Fruit fly (Drosophila melanogaster) whole organism, adult: ENCODE measurements around the gene CG3097.

Experiments used
- CG11617 ChIP-seq: fragments of 200-800 bp; sonication (Bioruptor generic); optimal IDR thresholded peaks from 2 replicates; lab custom pipeline; 2017; ENCODE audit warnings: mild to moderate bottlenecking, missing biosample characterization, missing genetic modification reagents, missing genetic modification characterization
- CG12768 ChIP-seq: fragments of 200-800 bp; sonication (Bioruptor generic); optimal IDR thresholded peaks from 2 replicates; lab custom pipeline; 2017; ENCODE audit warnings: missing biosample characterization, missing genetic modification characterization, mild to moderate bottlenecking, moderate library complexity, missing genetic modification reagents
- CG14711 ChIP-seq: fragments of 200-800 bp; sonication (Bioruptor generic); optimal IDR thresholded peaks from 2 replicates; lab custom pipeline; 2018; ENCODE audit warnings: missing biosample characterization, mild to moderate bottlenecking, missing genetic modification characterization, moderate library complexity
- CG1620 ChIP-seq: fragments of 200-800 bp; sonication (Bioruptor generic); optimal IDR thresholded peaks from 2 replicates; lab custom pipeline; 2016; ENCODE audit warnings: missing biosample characterization, missing genetic modification characterization
- CG33017 ChIP-seq: fragments of 200-800 bp; sonication (Bioruptor generic); optimal IDR thresholded peaks from 2 replicates; lab custom pipeline; 2018; ENCODE audit warnings: missing biosample characterization, mild to moderate bottlenecking, missing genetic modification characterization, moderate library complexity
- CG5204 ChIP-seq: fragments of 200-800 bp; sonication (Bioruptor generic); optimal IDR thresholded peaks from 2 replicates; lab custom pipeline; 2016; ENCODE audit warnings: missing biosample characterization, missing genetic modification characterization
- CG7045 ChIP-seq: fragments of 200-800 bp; sonication (Bioruptor generic); optimal IDR thresholded peaks from 2 replicates; lab custom pipeline; 2017; ENCODE audit warnings: missing biosample characterization, mild to moderate bottlenecking, missing genetic modification characterization
- CG7101 ChIP-seq: fragments of 200-800 bp; sonication (Bioruptor generic); optimal IDR thresholded peaks from 2 replicates; lab custom pipeline; 2018; ENCODE audit warnings: missing biosample characterization, mild to moderate bottlenecking, missing genetic modification characterization, moderate library complexity
- Clk ChIP-seq: fragments of 200-800 bp; sonication (Bioruptor generic); optimal IDR thresholded peaks from 2 replicates; lab custom pipeline; 2017; ENCODE audit warnings: missing biosample characterization, missing genetic modification characterization
- Crg-1 ChIP-seq: fragments of 200-800 bp; sonication (Bioruptor generic); optimal IDR thresholded peaks from 2 replicates; lab custom pipeline; 2016; ENCODE audit warnings: missing biosample characterization, missing genetic modification characterization
- Hr96 ChIP-seq: fragments of 200-800 bp; sonication (Bioruptor generic); optimal IDR thresholded peaks from 2 replicates; lab custom pipeline; 2016; ENCODE audit warnings: missing biosample characterization, missing genetic modification characterization
- Mnt ChIP-seq: fragments of 200-800 bp; sonication (Bioruptor generic); optimal IDR thresholded peaks from 2 replicates; lab custom pipeline; 2016; ENCODE audit warnings: missing biosample characterization, mild to moderate bottlenecking, missing genetic modification characterization
- bab1 ChIP-seq: fragments of 200-800 bp; sonication (Bioruptor generic); optimal IDR thresholded peaks from 3 replicates; lab custom pipeline; 2019; ENCODE audit warnings: missing biosample characterization, mild to moderate bottlenecking, missing genetic modification characterization, moderate library complexity
- cic ChIP-seq: fragments of 200-800 bp; sonication (Bioruptor generic); optimal IDR thresholded peaks from 2 replicates; lab custom pipeline; 2017; ENCODE audit warnings: missing biosample characterization, mild to moderate bottlenecking, missing genetic modification characterization, moderate library complexity
- cnc ChIP-seq, 2 experiments: fragments of >200 bp; optimal IDR thresholded peaks; 2 replicates each; lab custom pipeline; 2017
- kay ChIP-seq: fragments of 200-800 bp; sonication (Bioruptor generic); peaks from one replicate; lab custom pipeline; 2016; ENCODE audit warnings: missing biosample characterization, missing genetic modification characterization, borderline replicate concordance
- ovo ChIP-seq: fragments of 200-800 bp; sonication (Bioruptor generic); optimal IDR thresholded peaks from 2 replicates; lab custom pipeline; 2016; ENCODE audit warnings: missing biosample characterization, missing genetic modification characterization
- pad ChIP-seq: fragments of 200-800 bp; sonication (Bioruptor generic); optimal IDR thresholded peaks from 3 replicates; lab custom pipeline; 2017; ENCODE audit warnings: missing biosample characterization, missing genetic modification characterization, mild to moderate bottlenecking, moderate library complexity, missing genetic modification reagents
- tj ChIP-seq: fragments of 200-800 bp; sonication (Bioruptor generic); optimal IDR thresholded peaks from 3 replicates; lab custom pipeline; 2017; ENCODE audit warnings: missing biosample characterization, mild to moderate bottlenecking, missing genetic modification characterization, moderate library complexity
- toe ChIP-seq: fragments of 200-800 bp; sonication (Bioruptor generic); optimal IDR thresholded peaks from 2 replicates; lab custom pipeline; 2016; ENCODE audit warnings: missing biosample characterization, missing genetic modification characterization

Gene CG3097

DNA sequence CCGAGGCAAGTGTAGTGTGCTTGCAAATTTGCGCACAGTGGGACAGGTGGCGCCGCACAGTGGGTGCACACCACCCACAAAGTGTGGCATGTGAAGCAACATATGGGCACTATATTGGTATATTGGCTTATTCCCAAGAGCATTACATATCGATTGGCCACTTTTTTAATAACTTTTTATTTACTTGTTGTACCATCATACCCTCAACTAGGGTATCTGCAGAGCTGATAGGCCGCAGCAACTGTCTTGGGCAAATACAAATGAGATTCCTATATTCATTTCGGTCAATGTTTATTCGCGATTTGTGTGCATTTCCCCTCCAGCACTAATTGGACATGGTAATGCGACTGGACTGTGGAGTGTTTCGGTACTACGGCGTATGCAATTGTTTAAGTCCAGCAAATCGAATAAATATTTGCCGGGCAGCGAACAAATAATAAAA is 45.8 kb downstream of the CG3097 start:
- TF ChIP-seq CG7101 (tag; lab: Kevin White, UChicago): peak; percentile 31
- TF ChIP-seq CG14711: peak; percentile 18
- TF ChIP-seq kay (GFP tag; lab: Kevin White, UChicago): no peak
- peak; percentile 6 for TF ChIP-seq bab1 (GFP tag; lab: Kevin White, UChicago)
- peak; percentile 59 for TF ChIP-seq pad
- no peak for TF ChIP-seq CG33017 (tag; lab: Kevin White, UChicago)
- no peak for TF ChIP-seq Clk (GFP tag; lab: Kevin White, UChicago)
- peak; percentile 32 for TF ChIP-seq CG7045
- TF ChIP-seq Hr96 (GFP tag; lab: Kevin White, UChicago): no peak

DNA sequence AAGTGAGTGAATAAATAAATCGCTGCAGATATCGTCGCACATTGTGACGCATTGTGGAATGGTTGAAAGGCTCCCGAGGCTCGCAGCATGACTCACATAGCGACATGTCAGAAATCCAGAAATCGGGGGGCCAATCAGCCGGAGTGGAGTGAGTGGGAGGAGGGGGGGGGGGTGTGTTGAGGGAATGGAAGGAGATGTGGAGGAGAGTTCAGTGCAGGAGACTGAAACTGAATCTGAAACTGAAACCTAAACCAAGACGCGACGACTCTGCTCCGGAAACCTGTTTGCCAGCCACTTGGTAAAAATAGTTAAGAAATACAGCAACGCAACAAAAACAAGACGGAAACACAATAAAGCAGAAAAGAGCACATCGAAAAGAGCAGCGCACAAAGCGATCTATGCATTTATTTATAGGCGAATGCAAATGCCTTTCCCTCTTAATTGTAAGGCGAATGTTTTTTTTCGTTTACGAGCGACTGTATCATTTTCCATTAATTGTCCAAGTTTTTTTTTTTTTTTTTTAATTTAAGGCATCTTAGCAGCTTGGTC is 46.4 kb downstream of the CG3097 start:
- TF ChIP-seq bab1 (GFP tag; lab: Kevin White, UChicago) (no peak), CG12768 (no peak), CG5204 (GFP tag; lab: Kevin White, UChicago) (no peak), pad (no peak), CG33017 (tag; lab: Kevin White, UChicago) (no peak), ovo (GFP tag; lab: Kevin White, UChicago) (no peak), cic (no peak), tj (GFP tag; lab: Kevin White, UChicago) (no peak)

DNA sequence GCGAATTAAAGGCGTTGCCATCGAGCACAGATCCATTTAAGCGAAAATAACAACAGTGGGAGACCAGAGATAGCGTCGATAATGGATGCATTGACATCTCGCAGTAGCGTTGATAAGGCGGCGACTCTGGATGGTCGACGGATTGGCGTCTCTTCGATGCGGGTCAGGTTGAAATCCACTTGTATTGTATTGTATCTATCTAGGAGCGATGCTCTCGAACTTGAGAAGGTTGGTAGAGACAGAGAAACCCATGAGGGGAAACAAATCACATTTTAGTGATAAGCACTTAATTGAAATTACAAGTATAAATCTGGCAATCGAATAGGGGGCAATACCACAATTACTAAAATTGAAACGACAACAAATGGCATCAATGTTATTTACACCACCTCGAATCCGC is 47.0 kb downstream of the CG3097 start:
- TF ChIP-seq CG5204 (GFP tag; lab: Kevin White, UChicago) (no peak), pad (no peak), Clk (GFP tag; lab: Kevin White, UChicago) (no peak), ovo (GFP tag; lab: Kevin White, UChicago) (no peak), CG33017 (tag; lab: Kevin White, UChicago) (no peak), tj (GFP tag; lab: Kevin White, UChicago) (no peak), cnc (optimal IDR thresholded peaks at IDR 0.05; lab: Kevin White, UChicago) (no peak), kay (GFP tag; lab: Kevin White, UChicago) (no peak), CG7101 (tag; lab: Kevin White, UChicago) (no peak), bab1 (GFP tag; lab: Kevin White, UChicago) (no peak), toe (GFP tag; lab: Kevin White, UChicago) (no peak), CG14711 (no peak)

DNA sequence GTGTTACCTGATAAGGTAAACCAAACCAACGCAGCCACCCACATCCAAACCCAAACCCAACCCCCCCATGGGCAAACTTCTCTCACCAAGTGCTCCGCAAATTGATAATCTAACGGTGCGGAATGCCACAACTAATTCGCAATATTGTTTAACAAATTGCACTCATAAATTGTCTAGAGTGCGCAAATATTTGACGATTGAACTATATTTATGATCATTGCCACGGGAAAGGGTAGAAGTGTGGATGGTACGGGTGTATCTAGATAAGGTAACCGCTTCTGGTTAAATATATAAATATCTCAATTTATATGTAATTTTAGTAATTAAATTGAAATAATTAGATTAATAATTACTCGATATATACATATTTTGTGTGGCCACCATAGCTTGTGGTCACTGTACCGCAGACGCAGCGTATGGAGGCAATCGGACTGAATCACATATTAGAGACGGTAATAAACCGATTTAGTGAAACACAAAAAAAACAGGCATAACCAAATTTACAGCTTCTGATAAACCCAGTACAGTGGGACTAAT is 52.0 kb downstream of the CG3097 start:
- no peak for TF ChIP-seq cnc (optimal IDR thresholded peaks at IDR 0.05; lab: Kevin White, UChicago)
- TF ChIP-seq CG7045: peak; percentile 84
- TF ChIP-seq kay (GFP tag; lab: Kevin White, UChicago): peak; percentile 64
- peak; percentile 90 for TF ChIP-seq CG33017 (tag; lab: Kevin White, UChicago)
- peak; percentile 62 for TF ChIP-seq tj (GFP tag; lab: Kevin White, UChicago)
- peak; percentile 95 for TF ChIP-seq CG7101 (tag; lab: Kevin White, UChicago)
- TF ChIP-seq CG1620 (GFP tag; lab: Kevin White, UChicago): peak; percentile 8
- peak; percentile 45 for TF ChIP-seq Hr96 (GFP tag; lab: Kevin White, UChicago)
- peak; percentile 69 for TF ChIP-seq Mnt (GFP tag; lab: Kevin White, UChicago)
- peak; percentile 89 for TF ChIP-seq CG14711
- peak; percentile 70 for TF ChIP-seq Clk (GFP tag; lab: Kevin White, UChicago)
- peak; percentile 10 for TF ChIP-seq cic
- peak; percentile 25 for TF ChIP-seq bab1 (GFP tag; lab: Kevin White, UChicago)
- TF ChIP-seq CG5204 (GFP tag; lab: Kevin White, UChicago): peak; percentile 59
- peak; percentile 87 for TF ChIP-seq CG11617 (GFP tag; lab: Kevin White, UChicago)
- peak; percentile 91 for TF ChIP-seq CG12768
- TF ChIP-seq pad: peak; percentile 77
- TF ChIP-seq Crg-1 (GFP tag; lab: Kevin White, UChicago): peak; percentile 41
- TF ChIP-seq ovo (GFP tag; lab: Kevin White, UChicago): peak; percentile 68
- peak; percentile 52 for TF ChIP-seq toe (GFP tag; lab: Kevin White, UChicago)

DNA sequence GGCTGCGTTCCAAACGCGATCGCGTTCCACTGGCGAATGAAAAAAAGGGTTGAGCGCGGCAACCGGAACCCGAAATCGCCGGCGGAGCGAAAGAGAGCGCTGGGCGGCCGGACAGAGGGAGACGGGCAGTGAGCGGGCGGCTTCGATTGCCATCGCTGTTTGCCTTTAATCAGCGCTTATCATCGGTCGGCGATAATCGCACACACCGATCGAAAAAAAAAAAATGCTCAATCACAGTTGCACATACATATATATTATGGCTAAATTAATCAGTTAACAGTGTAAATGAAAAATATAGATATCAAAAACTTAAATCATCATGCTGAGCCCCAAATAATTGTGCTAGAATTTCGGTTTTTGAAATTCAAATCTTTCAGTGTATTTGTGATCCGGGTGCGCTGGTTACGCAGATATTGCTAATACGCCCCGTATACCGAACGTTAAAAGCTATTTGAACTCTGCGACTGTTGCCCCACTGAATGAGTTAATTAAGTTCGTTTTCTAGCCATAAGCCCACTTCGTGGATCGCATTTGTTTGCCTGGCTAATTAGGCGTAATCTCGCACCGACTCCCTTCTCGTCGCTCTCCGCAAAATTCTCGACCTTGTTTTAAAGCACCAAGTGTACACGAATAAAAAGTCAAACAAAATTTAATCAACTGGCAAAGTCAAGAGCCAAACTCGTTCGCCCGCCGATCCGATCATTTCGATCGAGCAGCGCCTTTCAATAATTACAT is 52.7 kb downstream of the CG3097 start, which contains the start of gene CG33080:
Gene CG33080 (minus strand): TSS at position 38 of the 735 bp plus-strand sequence.
- TF ChIP-seq ovo (GFP tag; lab: Kevin White, UChicago) (no peak), CG5204 (GFP tag; lab: Kevin White, UChicago) (no peak), CG14711 (peak; percentile 2), CG7101 (tag; lab: Kevin White, UChicago) (peak; percentile 3)
